Fruit fly (Drosophila melanogaster) whole organism: Measurements from ENCODE around the gene CaBP1.

ENCODE experiments used
- CG8478 ChIP-seq: fragments of >200 bp; optimal IDR thresholded peaks from 2 replicates; lab custom pipeline; 2018; ENCODE audit warnings: inconsistent platforms
- psq ChIP-seq: fragments of >200 bp; optimal IDR thresholded peaks from 2 replicates; lab custom pipeline; 2017
- usp ChIP-seq: fragments of >200 bp; optimal IDR thresholded peaks from 2 replicates; lab custom pipeline; 2017; ENCODE audit warnings: missing biosample characterization, missing genetic modification characterization, mixed read lengths

dm6 chr2L:16321872-16322631, 34.5 kb downstream of the CaBP1 start:
- TF ChIP-seq usp (GFP tag; lab: Kevin White, UChicago) (no peak), psq (no peak), CG8478 (lab: Kevin White, UChicago) (no peak)
